Worm (Caenorhabditis elegans) whole organism, L1 larva: ENCODE measurements around the gene mog-5.

Experiments
- C04F5.9 ChIP-seq: sonication (generic microtip); optimal IDR thresholded peaks from 2 replicates; lab custom pipeline; 2016; ENCODE audit warnings: missing genetic modification characterization, missing compliant biosample characterization
- Y116A8C.19 ChIP-seq: sonication (generic microtip); optimal IDR thresholded peaks from 2 replicates; lab custom pipeline; 2016; ENCODE audit warnings: missing compliant biosample characterization, missing genetic modification characterization, borderline replicate concordance
- aly-2 ChIP-seq: fragments of 150-350 bp; optimal IDR thresholded peaks from 2 replicates; lab custom pipeline; 2014; ENCODE audit warnings: missing biosample characterization, missing genetic modification characterization
- ceh-82 ChIP-seq, 3 experiments: fragments of 150-350 bp in 1 of 3; sonication (generic microtip) in 2 of 3; optimal IDR thresholded peaks; 2 replicates each; lab custom pipeline; 2014 to 2017; ENCODE audit warnings: missing biosample characterization in 3 of 3, missing genetic modification characterization in 3 of 3
- egl-27 ChIP-seq, 2 experiments: fragments of 150-350 bp in 1 of 2; sonication (generic microtip); optimal IDR thresholded peaks; 3 replicates each; lab custom pipeline; 2017 to 2018; ENCODE audit warnings: missing biosample characterization in 2 of 2, missing genetic modification characterization in 2 of 2, missing genetic modification reagents in 2 of 2
- mep-1 ChIP-seq: fragments of 150-350 bp; optimal IDR thresholded peaks from 2 replicates; lab custom pipeline; 2014; ENCODE audit warnings: missing biosample characterization, missing genetic modification characterization
- nhr-12 ChIP-seq: sonication (generic microtip); optimal IDR thresholded peaks from 2 replicates; lab custom pipeline; 2017; ENCODE audit warnings: missing biosample characterization, missing genetic modification characterization
- snpc-4 ChIP-seq: fragments of 150-350 bp; optimal IDR thresholded peaks from 2 replicates; lab custom pipeline; 2014; ENCODE audit warnings: missing biosample characterization, missing genetic modification characterization
- tbx-2 ChIP-seq: sonication (generic microtip); optimal IDR thresholded peaks from 2 replicates; lab custom pipeline; 2016; ENCODE audit warnings: missing genetic modification characterization, missing compliant biosample characterization
- unc-130 ChIP-seq: fragments of 150-350 bp; optimal IDR thresholded peaks from 2 replicates; lab custom pipeline; 2017; ENCODE audit warnings: missing biosample characterization, missing genetic modification characterization, inconsistent platforms
- xbp-1 ChIP-seq: sonication (generic microtip); optimal IDR thresholded peaks from 2 replicates; lab custom pipeline; 2016; ENCODE audit warnings: missing genetic modification characterization, missing compliant biosample characterization

DNA sequence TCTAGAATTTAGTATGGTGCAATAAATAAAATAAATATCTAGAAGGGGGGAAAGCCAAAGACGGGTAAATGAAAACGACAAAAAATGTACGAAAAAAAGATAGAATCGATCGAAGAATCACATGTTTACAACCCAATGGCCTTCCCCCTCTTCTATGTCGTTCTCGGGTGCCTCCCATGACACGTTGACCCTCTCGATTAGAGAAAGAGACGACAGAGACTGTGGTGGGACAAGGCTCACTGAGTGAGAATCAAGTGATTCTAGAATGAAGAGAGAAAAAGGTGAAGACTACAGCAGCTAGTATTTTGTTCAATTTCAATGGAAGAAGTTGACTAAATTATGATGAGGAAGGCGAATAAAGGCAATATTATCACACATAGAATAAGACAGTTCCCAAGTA is 26.7 kb downstream of the mog-5 start:
- peak; percentile 70 for TF ChIP-seq mep-1
- no peak for TF ChIP-seq aly-2 (tag; lab: Kevin White, UChicago)
- TF ChIP-seq unc-130: no peak
- no peak for TF ChIP-seq ceh-82 (tag; optimal IDR thresholded peaks at IDR 0.05; lab: Kevin White, UChicago)
- no peak for TF ChIP-seq C04F5.9 (tag; lab: Kevin White, UChicago)
- no peak for TF ChIP-seq egl-27 (tag; optimal IDR thresholded peaks at IDR 0.05; lab: Kevin White, UChicago)
- no peak for TF ChIP-seq Y116A8C.19 (tag; lab: Kevin White, UChicago)
- no peak for TF ChIP-seq tbx-2 (tag; lab: Kevin White, UChicago)
- no peak for TF ChIP-seq nhr-12 (tag; lab: Kevin White, UChicago)
- TF ChIP-seq snpc-4: peak; percentile 6
- peak; percentile 19 for TF ChIP-seq xbp-1 (tag; lab: Kevin White, UChicago)
